Fruit fly (Drosophila melanogaster) whole organism, pupa: ENCODE measurements around the gene CG3062.

ENCODE experiments used
- CG10348 ChIP-seq: fragments of 200-800 bp; sonication (Bioruptor generic); IDR thresholded peaks from 2 replicates; pipeline ENCODE4 v1.3.6; 2022; ENCODE audit warnings: missing biosample characterization, missing genetic modification characterization
- CG12605 ChIP-seq: fragments of 200-800 bp; sonication (Bioruptor generic); IDR thresholded peaks from 2 replicates; pipeline ENCODE4 v1.3.6; 2022; ENCODE audit warnings: missing biosample characterization, missing genetic modification characterization
- CG15710 ChIP-seq: fragments of 200-800 bp; sonication (Bioruptor generic); optimal IDR thresholded peaks from 2 replicates; lab custom pipeline; 2018; ENCODE audit warnings: missing biosample characterization, mild to moderate bottlenecking, missing genetic modification characterization, moderate library complexity
- CG17806 ChIP-seq: fragments of 200-800 bp; sonication (Bioruptor generic); optimal IDR thresholded peaks from 2 replicates; lab custom pipeline; 2018; ENCODE audit warnings: missing biosample characterization, mild to moderate bottlenecking, missing genetic modification characterization, moderate library complexity
- CG34367 ChIP-seq: fragments of 200-800 bp; sonication (Bioruptor generic); optimal IDR thresholded peaks from 2 replicates; lab custom pipeline; 2018; ENCODE audit warnings: missing biosample characterization, mild to moderate bottlenecking, missing genetic modification characterization
- CG4496 ChIP-seq: fragments of 200-800 bp; sonication (Bioruptor generic); IDR thresholded peaks from 3 replicates; pipeline ENCODE4 v1.3.6; 2022; ENCODE audit warnings: missing biosample characterization, missing genetic modification characterization
- CG8159 ChIP-seq: fragments of 200-800 bp; sonication (Bioruptor generic); optimal IDR thresholded peaks from 3 replicates; lab custom pipeline; 2018; ENCODE audit warnings: missing biosample characterization, mild to moderate bottlenecking, missing genetic modification characterization, moderate library complexity
- CG8301 ChIP-seq: fragments of 200-800 bp; sonication (Bioruptor generic); optimal IDR thresholded peaks from 2 replicates; lab custom pipeline; 2018; ENCODE audit warnings: missing biosample characterization, mild to moderate bottlenecking, missing genetic modification characterization
- CG9948 ChIP-seq: fragments of 200-800 bp; sonication (Bioruptor generic); optimal IDR thresholded peaks from 2 replicates; lab custom pipeline; 2018; ENCODE audit warnings: missing biosample characterization, mild to moderate bottlenecking, missing genetic modification characterization, moderate library complexity
- EcR ChIP-seq: fragments of 200-800 bp; sonication (Bioruptor generic); optimal IDR thresholded peaks from 3 replicates; lab custom pipeline; 2019; ENCODE audit warnings: missing biosample characterization, missing genetic modification characterization, mild to moderate bottlenecking, moderate library complexity, missing genetic modification reagents
- Ets98B ChIP-seq: fragments of 200-800 bp; sonication (Bioruptor generic); IDR thresholded peaks from 2 replicates; pipeline ENCODE4 v1.3.6; 2022; ENCODE audit warnings: missing biosample characterization, missing genetic modification characterization
- Pif1B ChIP-seq: fragments of 200-800 bp; sonication (Bioruptor generic); optimal IDR thresholded peaks from 3 replicates; lab custom pipeline; 2016; ENCODE audit warnings: missing biosample characterization, missing genetic modification characterization
- Snoo ChIP-seq: fragments of 200-800 bp; sonication (Bioruptor generic); optimal IDR thresholded peaks from 3 replicates; lab custom pipeline; 2017; ENCODE audit warnings: missing biosample characterization, mild to moderate bottlenecking, missing genetic modification characterization, inconsistent platforms
- gl ChIP-seq: fragments of 200-800 bp; sonication (Bioruptor generic); optimal IDR thresholded peaks from 2 replicates; lab custom pipeline; 2018; ENCODE audit warnings: missing biosample characterization, mild to moderate bottlenecking, missing genetic modification characterization

DNA sequence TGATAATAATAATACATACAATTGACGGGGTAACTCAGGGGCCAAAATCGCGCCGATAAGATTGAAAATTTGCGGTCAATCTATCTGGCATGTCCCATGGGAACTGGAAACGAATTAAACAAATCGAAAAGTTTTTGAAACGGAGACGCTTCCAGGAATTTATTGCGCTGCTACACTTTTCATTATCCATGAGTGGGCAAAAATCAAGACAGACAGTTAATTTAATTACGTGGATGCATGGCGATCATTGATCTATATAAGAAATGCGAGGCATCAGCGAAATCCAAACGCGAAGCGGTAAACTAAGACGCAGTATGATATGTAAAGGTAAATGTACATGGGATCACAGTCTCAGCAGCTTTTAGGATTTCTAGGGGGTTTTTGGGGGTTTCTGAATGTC lies 40.1 kb downstream of the CG3062 start:
- TF ChIP-seq gl (tag; lab: Kevin White, UChicago) (no peak), Snoo (tag; lab: Kevin White, UChicago) (no peak), CG17806 (no peak), Ets98B (no peak), CG10348 (no peak), CG34367 (no peak), EcR (no peak), CG4496 (GFP tag; lab: Robert Waterston, UW) (no peak), CG9948 (tag; lab: Kevin White, UChicago) (no peak), CG8159 (tag; lab: Kevin White, UChicago) (no peak), CG15710 (no peak), Pif1B (GFP tag; lab: Kevin White, UChicago) (no peak), CG12605 (GFP tag; lab: Robert Waterston, UW) (no peak), CG8301 (tag; lab: Kevin White, UChicago) (no peak)
